Worm (Caenorhabditis elegans) whole organism, L4 larva: Measurements from ENCODE around the gene dpy-23.

ENCODE experiments used
- F44E2.7 ChIP-seq: fragments of 200-800 bp; sonication (Bioruptor generic); IDR thresholded peaks from 2 replicates; pipeline ENCODE4 v2.1.2; 2022; ENCODE audit warnings: missing genetic modification characterization, missing compliant biosample characterization
- R02D3.7 ChIP-seq: fragments of 150-350 bp; sonication (generic microtip); optimal IDR thresholded peaks from 3 replicates; lab custom pipeline; 2014; ENCODE audit warnings: missing biosample characterization, missing genetic modification characterization
- T26A8.4 ChIP-seq: fragments of 200-800 bp; sonication (Bioruptor generic); IDR thresholded peaks from 2 replicates; pipeline ENCODE4 v1.3.6; 2022; ENCODE audit warnings: missing genetic modification characterization, missing compliant biosample characterization
- Y5F2A.4 ChIP-seq: fragments of 200-800 bp; sonication (Bioruptor generic); optimal IDR thresholded peaks from 2 replicates; lab custom pipeline; 2018; ENCODE audit warnings: mild to moderate bottlenecking, missing genetic modification characterization, missing compliant biosample characterization
- ZK337.2 ChIP-seq: fragments of 200-800 bp; sonication (Bioruptor generic); IDR thresholded peaks from 2 replicates; pipeline ENCODE4 v1.3.6; 2022; ENCODE audit warnings: missing genetic modification reagents, missing genetic modification characterization, missing compliant biosample characterization
- ama-1 ChIP-seq: fragments of 150-350 bp; optimal IDR thresholded peaks from 2 replicates; lab custom pipeline; 2014; ENCODE audit warnings: inconsistent platforms, mixed read lengths
- arid-1 ChIP-seq: fragments of 200-800 bp; sonication (Bioruptor generic); conservative IDR thresholded peaks from 2 replicates; pipeline ENCODE4 v1.3.6; 2022; ENCODE audit warnings: missing genetic modification reagents, missing genetic modification characterization, missing compliant biosample characterization
- attf-4 ChIP-seq: sonication (generic microtip); optimal IDR thresholded peaks from 3 replicates; lab custom pipeline; 2017; ENCODE audit warnings: missing biosample characterization, missing genetic modification characterization
- ceh-28 ChIP-seq: fragments of 150-350 bp; optimal IDR thresholded peaks from 2 replicates; lab custom pipeline; 2014; ENCODE audit warnings: missing biosample characterization, missing genetic modification reagents, missing genetic modification characterization
- ceh-32 ChIP-seq: sonication (generic microtip); optimal IDR thresholded peaks from 2 replicates; lab custom pipeline; 2016; ENCODE audit warnings: mild to moderate bottlenecking, missing genetic modification characterization, missing compliant biosample characterization; ENCODE audit not compliant: poor library complexity
- ceh-44 ChIP-seq: fragments of 200-800 bp; sonication (Bioruptor generic); IDR thresholded peaks from 2 replicates; pipeline ENCODE4 v1.3.6; 2022; ENCODE audit warnings: missing genetic modification reagents, missing genetic modification characterization, missing compliant biosample characterization
- ceh-82 ChIP-seq: sonication (generic microtip); optimal IDR thresholded peaks from 2 replicates; lab custom pipeline; 2017; ENCODE audit warnings: missing biosample characterization, missing genetic modification characterization
- ctbp-1 ChIP-seq: fragments of 200-800 bp; sonication (Bioruptor generic); IDR thresholded peaks from 2 replicates; pipeline ENCODE4 v1.3.6; 2022; ENCODE audit warnings: missing genetic modification reagents, missing genetic modification characterization, missing compliant biosample characterization
- daf-16 ChIP-seq, 3 experiments: sonication (generic microtip); optimal IDR thresholded peaks; 2 replicates each; lab custom pipeline; 2016 to 2017; ENCODE audit warnings: missing genetic modification characterization in 3 of 3, missing genetic modification reagents in 3 of 3, mild to moderate bottlenecking in 2 of 3, missing compliant biosample characterization in 2 of 3, missing biosample characterization in 1 of 3, moderate library complexity in 1 of 3
- daf-19 ChIP-seq: fragments of 200-800 bp; sonication (Bioruptor generic); conservative IDR thresholded peaks from 2 replicates; pipeline ENCODE4 v1.3.6; 2022; ENCODE audit warnings: missing genetic modification characterization, missing compliant biosample characterization
- daf-8 ChIP-seq: fragments of 200-800 bp; sonication (Bioruptor generic); IDR thresholded peaks from 2 replicates; pipeline ENCODE4 v1.3.6; 2022; ENCODE audit warnings: missing genetic modification characterization, missing compliant biosample characterization
- dmd-6 ChIP-seq: fragments of 200-800 bp; sonication (Bioruptor generic); IDR thresholded peaks from 2 replicates; pipeline ENCODE4 v1.3.6; 2022; ENCODE audit warnings: missing genetic modification reagents, missing genetic modification characterization, missing compliant biosample characterization
- duxl-1 ChIP-seq: sonication (generic microtip); optimal IDR thresholded peaks from 2 replicates; lab custom pipeline; 2016; ENCODE audit warnings: mild to moderate bottlenecking, missing genetic modification characterization, moderate library complexity, missing compliant biosample characterization; ENCODE audit not compliant: poor library complexity
- egl-27 ChIP-seq: sonication (generic microtip); optimal IDR thresholded peaks from 3 replicates; lab custom pipeline; 2017; ENCODE audit warnings: missing biosample characterization, missing genetic modification reagents, missing genetic modification characterization
- egl-43 ChIP-seq: fragments of 200-800 bp; sonication (Bioruptor generic); IDR thresholded peaks from 2 replicates; pipeline ENCODE4 v1.3.6; 2022; ENCODE audit warnings: missing genetic modification reagents, missing genetic modification characterization, missing compliant biosample characterization
- fkh-10 ChIP-seq: fragments of 150-350 bp; optimal IDR thresholded peaks from 2 replicates; lab custom pipeline; 2014; ENCODE audit warnings: missing biosample characterization, missing genetic modification reagents, missing genetic modification characterization
- fos-1 ChIP-seq: fragments of 150-350 bp; optimal IDR thresholded peaks from 2 replicates; lab custom pipeline; 2014; ENCODE audit warnings: missing biosample characterization, missing genetic modification characterization
- gei-8 ChIP-seq: fragments of 200-800 bp; sonication (Bioruptor generic); optimal IDR thresholded peaks from 2 replicates; lab custom pipeline; 2018; ENCODE audit warnings: mild to moderate bottlenecking, missing genetic modification characterization, missing compliant biosample characterization
- hif-1 ChIP-seq, 2 experiments: sonication (generic microtip); optimal IDR thresholded peaks; 2 replicates each; lab custom pipeline; 2016 to 2017; ENCODE audit warnings: missing compliant biosample characterization in 2 of 2, missing genetic modification characterization in 2 of 2, missing genetic modification reagents in 2 of 2, missing genotype in 2 of 2, mild to moderate bottlenecking in 1 of 2
- hlh-30 ChIP-seq: sonication (generic microtip); optimal IDR thresholded peaks from 2 replicates; lab custom pipeline; 2017; ENCODE audit warnings: antibody characterized with exemption, mild to moderate bottlenecking, missing genetic modification characterization, missing compliant biosample characterization; ENCODE audit not compliant: insufficient read depth
- jun-1 ChIP-seq: fragments of 150-350 bp; optimal IDR thresholded peaks from 2 replicates; lab custom pipeline; 2014; ENCODE audit warnings: missing biosample characterization, missing genetic modification reagents, missing genetic modification characterization
- lim-7 ChIP-seq: fragments of 200-800 bp; sonication (Bioruptor generic); IDR thresholded peaks from 2 replicates; pipeline ENCODE4 v1.3.6; 2022; ENCODE audit warnings: missing genetic modification characterization, missing compliant biosample characterization
- lin-39 ChIP-seq: fragments of 150-350 bp; optimal IDR thresholded peaks from 2 replicates; lab custom pipeline; 2014; ENCODE audit warnings: missing biosample characterization, missing genetic modification reagents, missing genetic modification characterization
- lir-3 ChIP-seq: sonication (generic microtip); optimal IDR thresholded peaks from 2 replicates; lab custom pipeline; 2016; ENCODE audit warnings: mild to moderate bottlenecking, missing genetic modification characterization, missing compliant biosample characterization
- madf-5 ChIP-seq, 2 experiments: fragments of 200-800 bp; sonication (Bioruptor generic); IDR thresholded peaks; 2 replicates each; pipeline ENCODE4 v1.3.6; 2022; ENCODE audit warnings: missing compliant biosample characterization in 2 of 2, missing genetic modification characterization in 2 of 2
- madf-9 ChIP-seq: fragments of 200-800 bp; sonication (Bioruptor generic); conservative IDR thresholded peaks from 2 replicates; pipeline ENCODE4 v1.3.6; 2022; ENCODE audit warnings: missing genetic modification reagents, missing genetic modification characterization, missing compliant biosample characterization
- mdl-1 ChIP-seq, 2 experiments: fragments of 150-350 bp in 1 of 2; sonication (generic microtip) in 1 of 2; optimal IDR thresholded peaks; 2 replicates each; lab custom pipeline; 2014 to 2017; ENCODE audit warnings: missing biosample characterization in 2 of 2, missing genetic modification characterization in 2 of 2
- mxl-3 ChIP-seq: fragments of 200-800 bp; sonication (Bioruptor generic); optimal IDR thresholded peaks from 2 replicates; lab custom pipeline; 2018; ENCODE audit warnings: mild to moderate bottlenecking, missing genetic modification characterization, missing compliant biosample characterization
- nhr-111 ChIP-seq: fragments of 200-800 bp; sonication (Bioruptor generic); optimal IDR thresholded peaks from 2 replicates; lab custom pipeline; 2018; ENCODE audit warnings: mild to moderate bottlenecking, missing genetic modification characterization, missing compliant biosample characterization
- nhr-237 ChIP-seq: sonication (generic microtip); optimal IDR thresholded peaks from 2 replicates; lab custom pipeline; 2017; ENCODE audit warnings: missing biosample characterization, missing genetic modification characterization
- nhr-25 ChIP-seq: sonication (generic microtip); optimal IDR thresholded peaks from 2 replicates; lab custom pipeline; 2017; ENCODE audit warnings: missing genetic modification characterization, mild to moderate bottlenecking, missing compliant biosample characterization, antibody characterized with exemption, moderate library complexity, borderline replicate concordance; ENCODE audit not compliant: insufficient read depth
- nhr-41 ChIP-seq: fragments of 200-800 bp; sonication (Bioruptor generic); IDR thresholded peaks from 2 replicates; pipeline ENCODE4 v1.3.6; 2022; ENCODE audit warnings: missing genetic modification reagents, missing genetic modification characterization, missing compliant biosample characterization
- nhr-42 ChIP-seq: fragments of 200-800 bp; sonication (Bioruptor generic); IDR thresholded peaks from 2 replicates; pipeline ENCODE4 v1.3.6; 2022; ENCODE audit warnings: missing genetic modification characterization, missing compliant biosample characterization
- nhr-6 ChIP-seq: fragments of 150-350 bp; optimal IDR thresholded peaks from 2 replicates; lab custom pipeline; 2014; ENCODE audit warnings: missing biosample characterization, missing genetic modification characterization
- nhr-76 ChIP-seq: fragments of 150-350 bp; optimal IDR thresholded peaks from 2 replicates; lab custom pipeline; 2014; ENCODE audit warnings: missing biosample characterization, missing genetic modification characterization
- pha-4 ChIP-seq, 2 experiments: fragments of 150-350 bp in 1 of 2; fragments of 200-800 bp in 1 of 2; sonication (Bioruptor generic) in 1 of 2; IDR thresholded peaks in 1 of 2; optimal IDR thresholded peaks in 1 of 2; 2 replicates each; pipeline versions ENCODE4 v1.3.6 to Lab custom; 2014 to 2022; ENCODE audit warnings: missing genetic modification characterization in 2 of 2, missing genetic modification reagents in 2 of 2, missing biosample characterization in 1 of 2, missing compliant biosample characterization in 1 of 2
- php-3 ChIP-seq: fragments of 200-800 bp; sonication (Bioruptor generic); IDR thresholded peaks from 2 replicates; pipeline ENCODE4 v1.3.6; 2022; ENCODE audit warnings: missing genetic modification reagents, missing genetic modification characterization, missing compliant biosample characterization
- rbr-2 ChIP-seq: sonication (generic microtip); optimal IDR thresholded peaks from 2 replicates; lab custom pipeline; 2016; ENCODE audit warnings: missing genotype, missing genetic modification characterization, missing compliant biosample characterization
- set-16 ChIP-seq: fragments of 200-800 bp; sonication (Bioruptor generic); IDR thresholded peaks from 2 replicates; pipeline ENCODE4 v1.3.6; 2022; ENCODE audit warnings: missing genetic modification reagents, missing genetic modification characterization, missing compliant biosample characterization
- unc-130 ChIP-seq: sonication (generic microtip); optimal IDR thresholded peaks from 2 replicates; lab custom pipeline; 2016; ENCODE audit warnings: missing genetic modification reagents, missing genetic modification characterization, missing compliant biosample characterization
- zfp-2 ChIP-seq: sonication (generic microtip); optimal IDR thresholded peaks from 2 replicates; lab custom pipeline; 2016; ENCODE audit warnings: mild to moderate bottlenecking, missing genetic modification characterization, missing compliant biosample characterization
- zfp-3 ChIP-seq: fragments of 200-800 bp; sonication (Bioruptor generic); conservative IDR thresholded peaks from 2 replicates; pipeline ENCODE4 v1.3.6; 2022; ENCODE audit warnings: missing genetic modification reagents, missing genetic modification characterization, missing compliant biosample characterization
- zip-2 ChIP-seq: fragments of 150-350 bp; optimal IDR thresholded peaks from 2 replicates; lab custom pipeline; 2014; ENCODE audit warnings: missing biosample characterization, missing genetic modification characterization

The dpy-23 gene

DNA sequence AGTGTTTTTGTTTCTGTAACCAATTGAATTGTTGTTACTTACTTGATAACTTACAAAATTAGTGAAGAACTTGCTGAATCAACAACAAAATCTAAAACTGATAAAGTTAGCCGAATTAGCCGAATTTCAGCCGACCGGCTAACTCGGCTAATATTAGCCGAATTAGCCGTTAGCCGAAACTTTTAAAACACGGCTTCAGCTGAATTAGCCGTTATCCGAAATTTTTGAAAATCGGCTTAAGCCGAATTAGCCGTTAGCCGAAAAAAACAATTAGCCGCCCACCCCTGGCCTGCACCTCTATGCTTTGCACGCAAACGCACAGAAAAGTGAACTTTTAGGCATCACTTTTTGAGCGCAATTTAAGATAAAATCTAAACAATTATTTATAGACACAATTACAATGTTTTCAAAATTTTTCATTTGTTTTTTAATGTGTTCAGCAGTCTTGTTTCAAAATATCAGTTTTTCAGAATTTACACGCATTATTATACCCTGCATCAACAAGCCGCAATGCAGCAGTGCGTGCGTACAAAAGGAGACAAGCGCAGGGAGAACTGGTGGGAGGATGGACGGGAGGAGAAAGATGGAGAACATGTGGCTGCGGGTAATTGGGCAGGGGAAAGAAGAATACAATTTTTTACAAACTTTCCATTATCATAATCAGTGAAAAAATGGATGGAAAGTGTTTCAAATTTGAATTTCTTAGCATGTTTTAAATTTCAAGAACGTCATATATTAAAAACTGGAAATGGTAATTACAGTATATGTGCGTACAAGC is 6.1 kb downstream of the dpy-23 start (continued):
- TF ChIP-seq ctbp-1 (GFP tag; lab: Robert Waterston, UW) = 0 out of 2 replicates have a peak, but pooled peaks have one; percentile 32
- no peak for TF ChIP-seq set-16
- TF ChIP-seq lim-7 = no peak
- TF ChIP-seq arid-1 (GFP tag; lab: Robert Waterston, UW) = no peak
- TF ChIP-seq nhr-42 = peak; percentile 86
- TF ChIP-seq mdl-1 (tag; optimal IDR thresholded peaks at IDR 0.05; lab: Kevin White, UChicago) = peak; percentile 0 to 50
- TF ChIP-seq fkh-10 (GFP tag; lab: Kevin White, UChicago) = peak; percentile 38
- TF ChIP-seq fos-1 (tag; lab: Kevin White, UChicago) = no peak
- no peak for TF ChIP-seq attf-4 (tag; lab: Kevin White, UChicago)
- peak; percentile 84 for TF ChIP-seq nhr-6 (tag; lab: Kevin White, UChicago)
- TF ChIP-seq nhr-237 = no peak
- TF ChIP-seq rbr-2 (tag; lab: Kevin White, UChicago) = peak; percentile 88
- TF ChIP-seq dmd-6 (GFP tag; lab: Robert Waterston, UW) = peak; percentile 66
- TF ChIP-seq hlh-30 = peak; percentile 71
- no peak for TF ChIP-seq T26A8.4 (GFP tag; lab: Robert Waterston, UW)
- no peak for TF ChIP-seq R02D3.7 (tag; lab: Kevin White, UChicago)
- no peak for TF ChIP-seq nhr-76
- no peak for TF ChIP-seq ceh-28 (tag; lab: Kevin White, UChicago)
- TF ChIP-seq ceh-82 (tag; lab: Kevin White, UChicago) = no peak
- no peak for TF ChIP-seq unc-130 (GFP tag; lab: Kevin White, UChicago)
- peak; percentile 50; the same call in 1 of the 2 replicates for TF ChIP-seq madf-9 (GFP tag; lab: Robert Waterston, UW)
- TF ChIP-seq ZK337.2 (GFP tag; lab: Robert Waterston, UW) = no peak
- peak; percentile 95 for TF ChIP-seq duxl-1 (tag; lab: Kevin White, UChicago)
- TF ChIP-seq madf-5 (GFP tag; IDR thresholded peaks at IDR 0.05; lab: Robert Waterston, UW) = no peak
- TF ChIP-seq pha-4 (GFP tag; IDR thresholded peaks at IDR 0.05; lab: Robert Waterston, UW) = peak; percentile 74; the same call in 1 of the 2 replicates
- no peak for TF ChIP-seq pha-4 (tag; optimal IDR thresholded peaks at IDR 0.05; lab: Kevin White, UChicago)
- peak; percentile 21 for TF ChIP-seq lir-3 (tag; lab: Kevin White, UChicago)
- no peak for TF ChIP-seq lin-39 (tag; lab: Kevin White, UChicago)
- TF ChIP-seq ama-1 (lab: Kevin White, UChicago) = no peak
- no peak for TF ChIP-seq daf-8 (GFP tag; lab: Robert Waterston, UW)
- TF ChIP-seq Y5F2A.4 (GFP tag; lab: Kevin White, UChicago) = peak; percentile 65
- TF ChIP-seq mxl-3 (GFP tag; lab: Kevin White, UChicago) = peak; percentile 78
- peak; percentile 33 to 89 for TF ChIP-seq daf-16 (GFP tag; optimal IDR thresholded peaks at IDR 0.05; lab: Kevin White, UChicago)
- TF ChIP-seq daf-16 (tag; optimal IDR thresholded peaks at IDR 0.05; lab: Kevin White, UChicago) = peak; percentile 74
- TF ChIP-seq ceh-44 (GFP tag; lab: Robert Waterston, UW) = no peak
- peak; percentile 71 for TF ChIP-seq jun-1 (tag; lab: Kevin White, UChicago)
- TF ChIP-seq zfp-3 (GFP tag; lab: Robert Waterston, UW) = peak; percentile 55; the same call in 1 of the 2 replicates
- peak; percentile 60; the same call in 1 of the 2 replicates for TF ChIP-seq php-3 (GFP tag; lab: Robert Waterston, UW)
- no peak for TF ChIP-seq nhr-111 (GFP tag; lab: Kevin White, UChicago)
- TF ChIP-seq hif-1 (tag; optimal IDR thresholded peaks at IDR 0.05; lab: Kevin White, UChicago) = peak in 1 of 2 experiments; percentile 41
- TF ChIP-seq zip-2 = peak; percentile 64
- no peak for TF ChIP-seq nhr-25 (tag; lab: Kevin White, UChicago)
- no peak for TF ChIP-seq daf-19
- TF ChIP-seq zfp-2 (tag; lab: Kevin White, UChicago) = peak; percentile 12
- no peak for TF ChIP-seq egl-27 (tag; lab: Kevin White, UChicago)
- no peak for TF ChIP-seq gei-8
- no peak for TF ChIP-seq egl-43 (GFP tag; lab: Robert Waterston, UW)
- TF ChIP-seq F44E2.7 (GFP tag; lab: Robert Waterston, UW) = no peak
- TF ChIP-seq nhr-41 (GFP tag; lab: Robert Waterston, UW) = no peak
- TF ChIP-seq ceh-32 (tag; lab: Kevin White, UChicago) = no peak
